Fruit fly (Drosophila melanogaster) whole organism: ENCODE measurements around the gene CG15023.

Source experiments
- pan ChIP-seq: fragments of >200 bp; optimal IDR thresholded peaks from 2 replicates; lab custom pipeline; 2017
- usp ChIP-seq: fragments of >200 bp; optimal IDR thresholded peaks from 2 replicates; lab custom pipeline; 2017; ENCODE audit warnings: missing biosample characterization, missing genetic modification characterization, mixed read lengths

dm6 chr3L:4482509-4482908, 21.2 kb upstream of the CG15023 start, which contains the start of gene CG11350:
- TF ChIP-seq pan (lab: Kevin White, UChicago), result no peak
- no peak for TF ChIP-seq usp (GFP tag; lab: Kevin White, UChicago)
